Fruit fly (Drosophila melanogaster): ENCODE measurements around the gene ergic53.

Gene ergic53

dm6 chr3L:8506975-8507441, 27.8 kb upstream of the ergic53 start, which contains the start of gene CG43163 (continued):
- no peak for TF ChIP-seq cas (GFP tag; IDR thresholded peaks at IDR 0.05)
- peak; percentile 45 for TF ChIP-seq CG6854 (GFP tag; optimal IDR thresholded peaks at IDR 0.05)
- peak; percentile 66 for TF ChIP-seq Ets97D (GFP tag; optimal IDR thresholded peaks at IDR 0.05)
- TF ChIP-seq CG18262 (tag; optimal IDR thresholded peaks at IDR 0.05) = peak; percentile 72
- no peak for TF ChIP-seq fd3F (GFP tag; optimal IDR thresholded peaks at IDR 0.05)
- peak; percentile 86 for TF ChIP-seq gem (tag; optimal IDR thresholded peaks at IDR 0.05)
- no peak for TF ChIP-seq Usf (GFP tag; optimal IDR thresholded peaks at IDR 0.05)
- peak; percentile 11 for TF ChIP-seq pb (GFP tag; optimal IDR thresholded peaks at IDR 0.05)
- peak; percentile 53 for TF ChIP-seq CG13296 (GFP tag; optimal IDR thresholded peaks at IDR 0.05)
- peak; percentile 66 for TF ChIP-seq Hr3 (GFP tag; optimal IDR thresholded peaks at IDR 0.05)
- peak; percentile 66 for TF ChIP-seq gcm (GFP tag; optimal IDR thresholded peaks at IDR 0.05)
- peak; percentile 61 for TF ChIP-seq NC2β (GFP tag; optimal IDR thresholded peaks at IDR 0.05)
- TF ChIP-seq CG4730 (GFP tag; IDR thresholded peaks at IDR 0.05) = no peak
- TF ChIP-seq Camta (GFP tag; optimal IDR thresholded peaks at IDR 0.05) = peak; percentile 18
- no peak for TF ChIP-seq CG7928 (GFP tag; optimal IDR thresholded peaks at IDR 0.05)
- TF ChIP-seq CG6272 (GFP tag; IDR thresholded peaks at IDR 0.05) = peak; percentile 35
- TF ChIP-seq gro (GFP tag; optimal IDR thresholded peaks at IDR 0.05) = peak; percentile 3
- TF ChIP-seq sima (GFP tag; optimal IDR thresholded peaks at IDR 0.05) = no peak
- peak; percentile 47 for TF ChIP-seq CG8290 (GFP tag; optimal IDR thresholded peaks at IDR 0.05)
- peak; percentile 32 to 84 for TF ChIP-seq CG8290 (tag; optimal IDR thresholded peaks at IDR 0.05)
- peak; percentile 7 for TF ChIP-seq CG3065 (GFP tag; optimal IDR thresholded peaks at IDR 0.05)
- peak; percentile 54 for TF ChIP-seq tap (tag; optimal IDR thresholded peaks at IDR 0.05)
- no peak for TF ChIP-seq da (GFP tag; optimal IDR thresholded peaks at IDR 0.05)
- peak; percentile 30; the same call in 1 of the 3 replicates for TF ChIP-seq CG6791 (GFP tag; IDR thresholded peaks at IDR 0.05; ENCODE audit: partially characterized antibody)
- peak; percentile 34 for TF ChIP-seq CG10462 (GFP tag; optimal IDR thresholded peaks at IDR 0.05)
- TF ChIP-seq CG30403 (GFP tag; optimal IDR thresholded peaks at IDR 0.05) = peak; percentile 70
- TF ChIP-seq rib (GFP tag; IDR thresholded peaks at IDR 0.05) = peak; percentile 41; the same call in 1 of the 2 replicates
- no peak for TF ChIP-seq Sox100B (GFP tag; optimal IDR thresholded peaks at IDR 0.05)
- no peak for TF ChIP-seq CG16779 (GFP tag; IDR thresholded peaks at IDR 0.05)
- TF ChIP-seq CG34376 (GFP tag; optimal IDR thresholded peaks at IDR 0.05) = peak; percentile 7
- TF ChIP-seq CG33557 (GFP tag; optimal IDR thresholded peaks at IDR 0.05) = no peak
- peak; percentile 75 for TF ChIP-seq Mad (GFP tag; optimal IDR thresholded peaks at IDR 0.05)
- TF ChIP-seq lbe (GFP tag; optimal IDR thresholded peaks at IDR 0.05) = no peak
- peak; percentile 53 for TF ChIP-seq sd (tag; optimal IDR thresholded peaks at IDR 0.05)
- no peak for TF ChIP-seq dimm (GFP tag; IDR thresholded peaks at IDR 0.05)
- TF ChIP-seq mirr (GFP tag; optimal IDR thresholded peaks at IDR 0.05) = no peak
- 0 out of 2 replicates have a peak, but pooled peaks have one; percentile 10 for TF ChIP-seq CG42726 (GFP tag; IDR thresholded peaks at IDR 0.05; ENCODE audit: partially characterized antibody)
- peak; percentile 25 for TF ChIP-seq tx (GFP tag; optimal IDR thresholded peaks at IDR 0.05)
- TF ChIP-seq repo (GFP tag; optimal IDR thresholded peaks at IDR 0.05) = peak; percentile 18
- TF ChIP-seq YL-1 (GFP tag; optimal IDR thresholded peaks at IDR 0.05) = peak; percentile 55
- TF ChIP-seq nerfin-1 (tag; optimal IDR thresholded peaks at IDR 0.05) = peak; percentile 48
- TF ChIP-seq CG3163 (GFP tag; optimal IDR thresholded peaks at IDR 0.05) = no peak
- TF ChIP-seq C15 (GFP tag; IDR thresholded peaks at IDR 0.05) = no peak
- no peak for TF ChIP-seq kay (GFP tag; optimal IDR thresholded peaks at IDR 0.05)
- 0 out of 2 replicates have a peak, but pooled peaks have one; percentile 32 for TF ChIP-seq gsb (GFP tag; IDR thresholded peaks at IDR 0.05)
- peak; percentile 78 for TF ChIP-seq stwl (tag; optimal IDR thresholded peaks at IDR 0.05)
- TF ChIP-seq CG11560 (tag; IDR thresholded peaks at IDR 0.05) = no peak
- no peak for TF ChIP-seq CG12236 (GFP tag; optimal IDR thresholded peaks at IDR 0.05)
- peak; percentile 43 for TF ChIP-seq Ssrp (tag; optimal IDR thresholded peaks at IDR 0.05)
- peak; percentile 50 for TF ChIP-seq CG10366 (GFP tag; IDR thresholded peaks at IDR 0.05)
- no peak for TF ChIP-seq usp (GFP tag; optimal IDR thresholded peaks at IDR 0.05)
- no peak for TF ChIP-seq wek (GFP tag; optimal IDR thresholded peaks at IDR 0.05)

All from whole organism, embryonic.